ENCODE assay signal across 4 worm cellular contexts in the genomic region with DNA sequence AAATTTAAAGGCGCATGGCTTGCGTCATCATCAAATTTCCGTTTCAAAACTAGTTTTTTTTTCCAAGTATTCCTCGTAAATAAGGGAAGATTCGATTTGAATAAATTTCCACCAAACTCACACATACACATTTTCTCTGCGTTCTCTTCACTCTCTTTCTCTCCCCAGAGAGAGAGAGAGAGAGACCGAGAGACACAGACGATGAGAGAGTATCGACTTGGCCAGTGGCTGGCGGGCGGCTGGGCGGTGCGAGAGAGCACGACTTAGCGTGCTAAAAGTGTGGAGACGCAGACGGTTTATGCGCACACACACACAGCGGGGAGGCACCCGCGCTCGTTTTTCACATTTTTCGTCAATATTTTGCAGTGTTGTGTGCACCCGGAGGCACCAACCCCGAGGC.
A peak's percentile ranks its signal among the peaks of the same experiment; 100 is the strongest.
TF ChIP-seq lines count a peak whose summit lies in the region.

No protein-coding gene starts in this region.

TF ChIP-seq in whole organism, L2 larva, 48 proteins besides CTCF, POLR2A, EP300 and RAD21 (continues in another document):
- no peak for TF ChIP-seq nhr-6 (tag; optimal IDR thresholded peaks at IDR 0.05; lab: Kevin White, UChicago)
- no peak for TF ChIP-seq R02D3.7 (tag; optimal IDR thresholded peaks at IDR 0.05; lab: Kevin White, UChicago)
- TF ChIP-seq unc-62 (GFP tag; optimal IDR thresholded peaks at IDR 0.05; lab: Kevin White, UChicago) = no peak
- TF ChIP-seq peb-1 (tag; optimal IDR thresholded peaks at IDR 0.05; lab: Kevin White, UChicago) = no peak
- TF ChIP-seq mbf-1 (tag; optimal IDR thresholded peaks at IDR 0.05; lab: Kevin White, UChicago) = no peak
- peak; percentile 68 to 86 for TF ChIP-seq lsy-2 (tag; optimal IDR thresholded peaks at IDR 0.05; lab: Kevin White, UChicago)
- TF ChIP-seq nhr-21 (tag; optimal IDR thresholded peaks at IDR 0.05; lab: Kevin White, UChicago) = no peak
- TF ChIP-seq egl-27 (tag; optimal IDR thresholded peaks at IDR 0.05; lab: Kevin White, UChicago) = peak; percentile 38
- TF ChIP-seq ceh-82 (tag; optimal IDR thresholded peaks at IDR 0.05; lab: Kevin White, UChicago) = no peak
- peak; percentile 83 for TF ChIP-seq F13H6.1 (tag; optimal IDR thresholded peaks at IDR 0.05; lab: Kevin White, UChicago)
- TF ChIP-seq unc-39 (tag; optimal IDR thresholded peaks at IDR 0.05; lab: Kevin White, UChicago) = no peak
- peak; percentile 57 for TF ChIP-seq lin-11 (tag; optimal IDR thresholded peaks at IDR 0.05; lab: Kevin White, UChicago)
- no peak for TF ChIP-seq ztf-4 (tag; optimal IDR thresholded peaks at IDR 0.05; lab: Kevin White, UChicago)
- TF ChIP-seq nhr-10 (tag; optimal IDR thresholded peaks at IDR 0.05; lab: Kevin White, UChicago) = peak; percentile 40
- TF ChIP-seq nhr-25 (tag; optimal IDR thresholded peaks at IDR 0.05; lab: Kevin White, UChicago) = peak; percentile 17
- TF ChIP-seq nhr-129 (tag; optimal IDR thresholded peaks at IDR 0.05; lab: Kevin White, UChicago) = peak; percentile 72
- no peak for TF ChIP-seq alr-1 (tag; optimal IDR thresholded peaks at IDR 0.05; lab: Kevin White, UChicago)
- peak; percentile 15 for TF ChIP-seq snpc-4 (tag; optimal IDR thresholded peaks at IDR 0.05; lab: Kevin White, UChicago)
- TF ChIP-seq blmp-1 (tag; optimal IDR thresholded peaks at IDR 0.05; lab: Kevin White, UChicago; ENCODE audit: insufficient read depth) = peak; percentile 29
- TF ChIP-seq sma-3 (GFP tag; optimal IDR thresholded peaks at IDR 0.05; lab: Kevin White, UChicago) = peak; percentile 37
- TF ChIP-seq sem-4 (tag; optimal IDR thresholded peaks at IDR 0.05; lab: Kevin White, UChicago) = peak; percentile 60
- TF ChIP-seq ceh-16 (tag; optimal IDR thresholded peaks at IDR 0.05; lab: Kevin White, UChicago) = no peak

TF ChIP-seq in whole organism, L4 larva, 104 proteins besides CTCF, POLR2A, EP300 and RAD21 (continues in another document):
- TF ChIP-seq aha-1 (tag; lab: Kevin White, UChicago) (peak; percentile 98), sdz-12 (GFP tag; optimal IDR thresholded peaks at IDR 0.05; lab: Kevin White, UChicago) (no peak), zfp-2 (tag; optimal IDR thresholded peaks at IDR 0.05; lab: Kevin White, UChicago) (peak; percentile 44), lsy-2 (tag; optimal IDR thresholded peaks at IDR 0.05; lab: Kevin White, UChicago) (peak; percentile 33 to 77), unc-62 (GFP tag; optimal IDR thresholded peaks at IDR 0.05 in 1 of 2; lab: Kevin White, UChicago) (no peak), unc-62 (tag; optimal IDR thresholded peaks at IDR 0.05; lab: Kevin White, UChicago) (no peak), fos-1 (tag; optimal IDR thresholded peaks at IDR 0.05; lab: Kevin White, UChicago) (no peak), tra-1 (GFP tag; IDR thresholded peaks at IDR 0.05; lab: Robert Waterston, UW) (no peak), dmd-8 (GFP tag; IDR thresholded peaks at IDR 0.05; lab: Robert Waterston, UW) (no peak), nhr-10 (tag; optimal IDR thresholded peaks at IDR 0.05; lab: Kevin White, UChicago) (no peak), hlh-11 (tag; optimal IDR thresholded peaks at IDR 0.05; lab: Kevin White, UChicago) (peak; percentile 87), zag-1 (tag; optimal IDR thresholded peaks at IDR 0.05; lab: Kevin White, UChicago) (no peak), snpc-1.2 (GFP tag; IDR thresholded peaks at IDR 0.05; lab: Robert Waterston, UW) (no peak), nhr-25 (tag; optimal IDR thresholded peaks at IDR 0.05; lab: Kevin White, UChicago; ENCODE audit: borderline replicate concordance, insufficient read depth) (no peak), lin-15B (tag; optimal IDR thresholded peaks at IDR 0.05; lab: Kevin White, UChicago) (no peak), nhr-102 (tag; optimal IDR thresholded peaks at IDR 0.05; lab: Kevin White, UChicago) (peak; percentile 32), nhr-28 (tag; optimal IDR thresholded peaks at IDR 0.05; lab: Kevin White, UChicago) (peak; percentile 28), dpl-1 (GFP tag; optimal IDR thresholded peaks at IDR 0.05; lab: Kevin White, UChicago) (peak; percentile 24), F10B5.3 (tag; optimal IDR thresholded peaks at IDR 0.05; lab: Kevin White, UChicago) (no peak), ceh-62 (tag; optimal IDR thresholded peaks at IDR 0.05; lab: Kevin White, UChicago) (no peak), lin-38 (GFP tag; IDR thresholded peaks at IDR 0.05; lab: Robert Waterston, UW) (peak; percentile 64), lin-1 (GFP tag; IDR thresholded peaks at IDR 0.05; lab: Robert Waterston, UW) (0 out of 2 replicates have a peak, but pooled peaks have one; percentile 41), mdl-1 (tag; optimal IDR thresholded peaks at IDR 0.05; lab: Kevin White, UChicago) (peak in 1 of 2 experiments; percentile 66)

TF ChIP-seq in whole organism, late embryonic, 69 proteins besides CTCF, POLR2A, EP300 and RAD21 (continues in another document):
- TF ChIP-seq elt-4 (tag; optimal IDR thresholded peaks at IDR 0.05; lab: Kevin White, UChicago) = no peak
- TF ChIP-seq ama-1 (optimal IDR thresholded peaks at IDR 0.05; lab: Kevin White, UChicago) = no peak
- no peak for TF ChIP-seq ceh-6 (GFP tag; optimal IDR thresholded peaks at IDR 0.05; lab: Kevin White, UChicago)
- no peak for TF ChIP-seq unc-3 (GFP tag; conservative IDR thresholded peaks at IDR 0.05; lab: Robert Waterston, UW)
- TF ChIP-seq unc-3 (tag; optimal IDR thresholded peaks at IDR 0.05; lab: Kevin White, UChicago) = no peak
- TF ChIP-seq ref-2 (tag; optimal IDR thresholded peaks at IDR 0.05; lab: Kevin White, UChicago) = peak; percentile 92
- TF ChIP-seq pax-1 (tag; optimal IDR thresholded peaks at IDR 0.05; lab: Kevin White, UChicago) = no peak
- TF ChIP-seq C08G9.2 (tag; optimal IDR thresholded peaks at IDR 0.05; lab: Kevin White, UChicago) = no peak
- TF ChIP-seq ceh-45 (GFP tag; IDR thresholded peaks at IDR 0.05; lab: Robert Waterston, UW) = no peak
- no peak for TF ChIP-seq fkh-10 (GFP tag; optimal IDR thresholded peaks at IDR 0.05; lab: Kevin White, UChicago)
- TF ChIP-seq nhr-232 (tag; optimal IDR thresholded peaks at IDR 0.05; lab: Kevin White, UChicago) = no peak
- no peak for TF ChIP-seq ahr-1 (tag; optimal IDR thresholded peaks at IDR 0.05; lab: Kevin White, UChicago)
- TF ChIP-seq tbx-7 (tag; optimal IDR thresholded peaks at IDR 0.05; lab: Kevin White, UChicago) = no peak
- peak; percentile 50 for TF ChIP-seq ceh-19 (GFP tag; optimal IDR thresholded peaks at IDR 0.05; lab: Kevin White, UChicago)
- TF ChIP-seq ceh-30 (tag; optimal IDR thresholded peaks at IDR 0.05; lab: Kevin White, UChicago) = no peak
- TF ChIP-seq pha-2 (tag; optimal IDR thresholded peaks at IDR 0.05; lab: Kevin White, UChicago) = no peak
- peak; percentile 41 for TF ChIP-seq hlh-30 (tag; optimal IDR thresholded peaks at IDR 0.05; lab: Kevin White, UChicago; ENCODE audit: insufficient read depth)
- no peak for TF ChIP-seq odd-2 (tag; optimal IDR thresholded peaks at IDR 0.05; lab: Kevin White, UChicago)
- TF ChIP-seq unc-42 (tag; optimal IDR thresholded peaks at IDR 0.05; lab: Kevin White, UChicago) = peak; percentile 97
- TF ChIP-seq Y22D7AL.16 (tag; optimal IDR thresholded peaks at IDR 0.05; lab: Kevin White, UChicago) = no peak
- no peak for TF ChIP-seq K02D7.2 (tag; optimal IDR thresholded peaks at IDR 0.05; lab: Kevin White, UChicago)
- TF ChIP-seq nhr-11 (tag; optimal IDR thresholded peaks at IDR 0.05; lab: Kevin White, UChicago) = no peak
- no peak for TF ChIP-seq sox-4 (tag; optimal IDR thresholded peaks at IDR 0.05; lab: Kevin White, UChicago)
- TF ChIP-seq sox-2 (GFP tag; IDR thresholded peaks at IDR 0.05; lab: Robert Waterston, UW) = no peak
- no peak for TF ChIP-seq pha-4 (tag; optimal IDR thresholded peaks at IDR 0.05; lab: Kevin White, UChicago)
- no peak for TF ChIP-seq madf-2 (tag; optimal IDR thresholded peaks at IDR 0.05; lab: Kevin White, UChicago)

TF ChIP-seq in whole organism, mixed stage, embryonic, 35 proteins besides CTCF, POLR2A, EP300 and RAD21:
- TF ChIP-seq M03D4.4 (tag; optimal IDR thresholded peaks at IDR 0.05; lab: Kevin White, UChicago) (peak; percentile 13), ces-1 (GFP tag; optimal IDR thresholded peaks at IDR 0.05; lab: Kevin White, UChicago) (peak; percentile 95), ceh-39 (tag; optimal IDR thresholded peaks at IDR 0.05; lab: Kevin White, UChicago) (peak; percentile 70), unc-62 (GFP tag; optimal IDR thresholded peaks at IDR 0.05; lab: Kevin White, UChicago) (peak; percentile 8), pha-4 (tag; optimal IDR thresholded peaks at IDR 0.05; lab: Kevin White, UChicago) (peak; percentile 67), sptf-1 (tag; optimal IDR thresholded peaks at IDR 0.05; lab: Kevin White, UChicago) (peak; percentile 27), hlh-1 (tag; optimal IDR thresholded peaks at IDR 0.05; lab: Kevin White, UChicago) (no peak), lsy-2 (tag; optimal IDR thresholded peaks at IDR 0.05; lab: Kevin White, UChicago) (peak; percentile 56), snpc-4 (tag; optimal IDR thresholded peaks at IDR 0.05; lab: Kevin White, UChicago) (no peak)
